Worm (Caenorhabditis elegans) whole organism, young adult: ENCODE data around the gene B0454.6.

Experiments used
- F37B4.10 ChIP-seq: fragments of 200-800 bp; sonication (Bioruptor generic); IDR thresholded peaks from 2 replicates; pipeline ENCODE4 v1.3.6; 2022; ENCODE audit warnings: missing genetic modification characterization, missing compliant biosample characterization
- dpff-1 ChIP-seq: sonication (generic microtip); optimal IDR thresholded peaks from 2 replicates; lab custom pipeline; 2017; ENCODE audit warnings: mild to moderate bottlenecking, missing genetic modification characterization, missing compliant biosample characterization
- hmg-20 ChIP-seq: fragments of 200-800 bp; sonication (Bioruptor generic); IDR thresholded peaks from 2 replicates; pipeline ENCODE4 v1.3.6; 2022; ENCODE audit warnings: missing genetic modification reagents, missing genetic modification characterization, missing compliant biosample characterization
- nhr-90 ChIP-seq: sonication (generic microtip); optimal IDR thresholded peaks from 2 replicates; lab custom pipeline; 2016; ENCODE audit warnings: missing genotype, mild to moderate bottlenecking, missing genetic modification characterization, missing compliant biosample characterization
- ztf-22 ChIP-seq: fragments of 200-800 bp; sonication (Bioruptor generic); optimal IDR thresholded peaks from 2 replicates; lab custom pipeline; 2018; ENCODE audit warnings: mild to moderate bottlenecking, missing genetic modification characterization, moderate library complexity, missing compliant biosample characterization

DNA sequence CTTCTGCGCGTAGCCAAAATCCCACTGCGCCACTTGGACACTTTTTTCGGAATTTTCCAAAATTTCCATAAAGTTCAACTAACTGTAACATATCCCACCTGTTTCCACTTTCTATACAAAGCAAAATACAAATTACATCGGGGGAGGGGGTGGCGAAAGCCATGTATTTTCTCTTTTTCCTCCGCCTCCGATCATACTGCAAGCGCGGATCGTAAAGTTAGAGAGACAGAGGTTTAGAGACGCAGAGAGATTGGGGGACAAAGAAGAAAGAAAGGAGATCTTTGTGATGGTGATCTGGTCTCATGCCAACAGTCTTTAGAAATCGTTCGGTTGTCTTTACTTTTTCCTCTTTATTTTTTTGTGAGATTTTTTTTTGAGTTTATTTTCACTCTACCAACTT, 4.3 kb upstream of the B0454.6 start:
- TF ChIP-seq dpff-1 (tag; lab: Kevin White, UChicago) (no peak), F37B4.10 (GFP tag; lab: Robert Waterston, UW) (no peak), hmg-20 (GFP tag; lab: Robert Waterston, UW) (no peak), ztf-22 (no peak), nhr-90 (no peak)
